Worm (Caenorhabditis elegans) whole organism, mixed stage, embryonic: ENCODE data around the gene B0507.6.

Source experiments
- blmp-1 ChIP-seq: fragments of 150-350 bp; optimal IDR thresholded peaks from 2 replicates; lab custom pipeline; 2014; ENCODE audit warnings: missing biosample characterization, missing genetic modification characterization
- elt-1 ChIP-seq: sonication (generic microtip); optimal IDR thresholded peaks from 2 replicates; lab custom pipeline; 2017; ENCODE audit warnings: missing genetic modification characterization, mild to moderate bottlenecking, missing compliant biosample characterization, antibody characterized with exemption, moderate library complexity, borderline replicate concordance; ENCODE audit not compliant: insufficient read depth
- elt-3 ChIP-seq: fragments of 150-350 bp; optimal IDR thresholded peaks from 2 replicates; lab custom pipeline; 2014; ENCODE audit warnings: missing biosample characterization, missing genetic modification characterization
- nhr-12 ChIP-seq: fragments of 150-350 bp; optimal IDR thresholded peaks from 2 replicates; lab custom pipeline; 2014; ENCODE audit warnings: missing biosample characterization, missing genetic modification characterization
- nhr-28 ChIP-seq: fragments of 150-350 bp; optimal IDR thresholded peaks from 2 replicates; lab custom pipeline; 2014; ENCODE audit warnings: missing biosample characterization, missing genetic modification characterization
- nhr-76 ChIP-seq: sonication (generic microtip); optimal IDR thresholded peaks from 2 replicates; lab custom pipeline; 2017; ENCODE audit warnings: missing biosample characterization, missing genetic modification characterization
- pha-4 ChIP-seq: fragments of 150-350 bp; optimal IDR thresholded peaks from 2 replicates; lab custom pipeline; 2018; ENCODE audit warnings: missing biosample characterization, missing genetic modification reagents, missing genetic modification characterization
- snpc-4 ChIP-seq: fragments of 150-350 bp; optimal IDR thresholded peaks from 2 replicates; lab custom pipeline; 2014; ENCODE audit warnings: missing biosample characterization, missing genetic modification characterization
- sptf-1 ChIP-seq: sonication (generic microtip); optimal IDR thresholded peaks from 2 replicates; lab custom pipeline; 2017; ENCODE audit warnings: mild to moderate bottlenecking, missing genetic modification characterization, moderate library complexity, missing compliant biosample characterization
- unc-62 ChIP-seq: fragments of 150-350 bp; optimal IDR thresholded peaks from 2 replicates; lab custom pipeline; 2014; ENCODE audit warnings: missing biosample characterization, missing genetic modification reagents, missing genetic modification characterization
- ztf-11 ChIP-seq: fragments of 150-350 bp; optimal IDR thresholded peaks from 2 replicates; lab custom pipeline; 2014; ENCODE audit warnings: missing biosample characterization, missing genetic modification characterization

- TF ChIP-seq elt-3 (no peak), unc-62 (GFP tag; lab: Kevin White, UChicago) (no peak), pha-4 (tag; lab: Kevin White, UChicago) (no peak), nhr-12 (tag; lab: Kevin White, UChicago) (no peak), ztf-11 (tag; lab: Kevin White, UChicago) (no peak), nhr-28 (tag; lab: Kevin White, UChicago) (no peak), blmp-1 (tag; lab: Kevin White, UChicago) (no peak), snpc-4 (tag; lab: Kevin White, UChicago) (no peak), elt-1 (tag; lab: Kevin White, UChicago) (no peak), sptf-1 (no peak), nhr-76 (no peak)
Measured at ce11 chrV:8767493-8767892, 21.5 kb downstream of the B0507.6 start.
